Fruit fly (Drosophila melanogaster): ENCODE data around the gene ab.

DNA sequence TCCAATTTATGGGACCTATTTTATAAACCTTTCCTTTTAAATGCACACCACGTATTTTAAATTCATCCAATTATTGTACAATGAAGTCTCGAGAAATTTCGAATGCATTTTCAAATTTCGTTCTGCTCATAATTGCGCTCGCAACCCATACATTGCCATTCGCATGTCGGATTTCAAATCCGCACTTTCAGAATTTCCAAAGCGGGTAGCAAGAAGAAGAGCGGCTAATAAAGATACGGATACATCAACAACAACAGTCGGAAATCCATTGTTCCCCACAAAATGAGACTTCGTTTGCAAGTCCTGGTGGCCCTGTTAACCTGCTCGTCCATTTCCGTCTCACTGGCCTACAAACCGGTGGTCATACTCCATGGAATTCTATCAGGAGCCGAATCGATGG, 69.6 kb downstream of the ab start, which contains the start of gene Ppt2:
- no peak for TF ChIP-seq CG32121 (GFP tag; IDR thresholded peaks at IDR 0.05)
- no peak for TF ChIP-seq rn (GFP tag; IDR thresholded peaks at IDR 0.05)
- TF ChIP-seq CG14655 (GFP tag; optimal IDR thresholded peaks at IDR 0.05): no peak
- TF ChIP-seq CG9948 (tag; optimal IDR thresholded peaks at IDR 0.05): no peak
- no peak for TF ChIP-seq Pif1A (GFP tag; optimal IDR thresholded peaks at IDR 0.05)
- no peak for TF ChIP-seq CG8301 (tag; optimal IDR thresholded peaks at IDR 0.05)
- no peak for TF ChIP-seq CG15710 (tag; optimal IDR thresholded peaks at IDR 0.05)
- TF ChIP-seq D1 (tag; optimal IDR thresholded peaks at IDR 0.05): no peak
- TF ChIP-seq CG13204 (GFP tag; optimal IDR thresholded peaks at IDR 0.05): no peak
- no peak for TF ChIP-seq CG10348 (GFP tag; IDR thresholded peaks at IDR 0.05)
- TF ChIP-seq EcR (GFP tag; optimal IDR thresholded peaks at IDR 0.05): no peak
- no peak for TF ChIP-seq Pif1B (GFP tag; optimal IDR thresholded peaks at IDR 0.05)
- TF ChIP-seq CG4496 (GFP tag; IDR thresholded peaks at IDR 0.05): no peak

Data from whole organism, pupa.